Fruit fly (Drosophila melanogaster): Measurements from ENCODE around the gene CG6324.

The CG6324 gene

dm6 chrX:15497440-15498271 lies 21.8 kb downstream of the CG6324 start (continued):
- TF ChIP-seq CG8290 (GFP tag; optimal IDR thresholded peaks at IDR 0.05) = no peak
- peak in 1 of 2 experiments; percentile 7 for TF ChIP-seq CG8290 (tag; optimal IDR thresholded peaks at IDR 0.05)
- no peak for TF ChIP-seq Neu2 (GFP tag; optimal IDR thresholded peaks at IDR 0.05; ENCODE audit: borderline replicate concordance)
- TF ChIP-seq fd64A (GFP tag; optimal IDR thresholded peaks at IDR 0.05) = peak; percentile 29
- no peak for TF ChIP-seq CG13287 (GFP tag; IDR thresholded peaks at IDR 0.05; ENCODE audit: partially characterized antibody)
- TF ChIP-seq Kr (GFP tag; optimal IDR thresholded peaks at IDR 0.05) = peak; percentile 4
- no peak for TF ChIP-seq CG12659 (GFP tag; optimal IDR thresholded peaks at IDR 0.05)
- no peak for TF ChIP-seq cato (GFP tag; optimal IDR thresholded peaks at IDR 0.05; ENCODE audit: borderline replicate concordance)
- peak; percentile 21 for TF ChIP-seq CG4328 (GFP tag; optimal IDR thresholded peaks at IDR 0.05)
- TF ChIP-seq Hmx (GFP tag; optimal IDR thresholded peaks at IDR 0.05) = no peak
- peak; percentile 57 for TF ChIP-seq CG3407 (GFP tag; optimal IDR thresholded peaks at IDR 0.05)
- no peak for TF ChIP-seq psq (GFP tag; optimal IDR thresholded peaks at IDR 0.05)
- TF ChIP-seq onecut (GFP tag; IDR thresholded peaks at IDR 0.05) = 0 out of 2 replicates have a peak, but pooled peaks have one; percentile 7
- peak; percentile 71 for TF ChIP-seq Med (GFP tag)
- TF ChIP-seq org-1 (GFP tag; optimal IDR thresholded peaks at IDR 0.05) = peak; percentile 4
- no peak for TF ChIP-seq CG34422 (GFP tag; IDR thresholded peaks at IDR 0.05)
- 0 out of 2 replicates have a peak, but pooled peaks have one; percentile 22 for TF ChIP-seq Ptx1 (GFP tag; IDR thresholded peaks at IDR 0.05)
- no peak for TF ChIP-seq Awh (GFP tag; IDR thresholded peaks at IDR 0.05)
- no peak for TF ChIP-seq CoRest (tag; optimal IDR thresholded peaks at IDR 0.05)
- TF ChIP-seq CG10366 (GFP tag; IDR thresholded peaks at IDR 0.05) = no peak
- TF ChIP-seq wek (GFP tag; optimal IDR thresholded peaks at IDR 0.05) = no peak
- TF ChIP-seq CG11247 (GFP tag; IDR thresholded peaks at IDR 0.05) = no peak
- TF ChIP-seq ham (GFP tag; IDR thresholded peaks at IDR 0.05) = no peak
- no peak for TF ChIP-seq Hey (tag; optimal IDR thresholded peaks at IDR 0.05)
- TF ChIP-seq sqz (GFP tag; optimal IDR thresholded peaks at IDR 0.05) = peak; percentile 39
- TF ChIP-seq CG18262 (tag; optimal IDR thresholded peaks at IDR 0.05) = peak; percentile 32
- peak; percentile 46 for TF ChIP-seq row (GFP tag; IDR thresholded peaks at IDR 0.05)
- 0 out of 3 replicates have a peak, but pooled peaks have one; percentile 18 for TF ChIP-seq CG17361 (GFP tag; IDR thresholded peaks at IDR 0.05)
- TF ChIP-seq Bteb2 (GFP tag; optimal IDR thresholded peaks at IDR 0.05) = no peak
- TF ChIP-seq CG3995 (GFP tag; optimal IDR thresholded peaks at IDR 0.05) = no peak
- TF ChIP-seq Drgx (GFP tag; IDR thresholded peaks at IDR 0.05) = peak; percentile 8; the same call in 1 of the 2 replicates
- peak; percentile 41 for TF ChIP-seq CG2712 (tag; optimal IDR thresholded peaks at IDR 0.05)
- no peak for TF ChIP-seq CG12769 (tag; optimal IDR thresholded peaks at IDR 0.05)
- no peak for TF ChIP-seq tio (GFP tag; optimal IDR thresholded peaks at IDR 0.05)
- TF ChIP-seq CG31441 (GFP tag; IDR thresholded peaks at IDR 0.05) = 0 out of 2 replicates have a peak, but pooled peaks have one; percentile 10
- peak; percentile 67 for TF ChIP-seq CG6813 (GFP tag; optimal IDR thresholded peaks at IDR 0.05)
- TF ChIP-seq TFAM (GFP tag; optimal IDR thresholded peaks at IDR 0.05) = no peak
- no peak for TF ChIP-seq hb (GFP tag; IDR thresholded peaks at IDR 0.05; ENCODE audit: partially characterized antibody)

dm6 chrX:15498791-15499190 lies 22.9 kb downstream of the CG6324 start:
- TF ChIP-seq shn (GFP tag; optimal IDR thresholded peaks at IDR 0.05) (no peak), zen (tag; optimal IDR thresholded peaks at IDR 0.05) (peak; percentile 3), her (GFP tag; optimal IDR thresholded peaks at IDR 0.05) (peak; percentile 3), CG12744 (GFP tag; optimal IDR thresholded peaks at IDR 0.05) (peak; percentile 57), CG12155 (GFP tag; optimal IDR thresholded peaks at IDR 0.05) (peak; percentile 53), NK7.1 (GFP tag; optimal IDR thresholded peaks at IDR 0.05) (peak; percentile 7), gem (tag; optimal IDR thresholded peaks at IDR 0.05) (peak; percentile 4), bowl (GFP tag; IDR thresholded peaks at IDR 0.05) (0 out of 2 replicates have a peak, but pooled peaks have one; percentile 20), Mes4 (GFP tag; optimal IDR thresholded peaks at IDR 0.05) (peak; percentile 33), CG33213 (GFP tag; optimal IDR thresholded peaks at IDR 0.05) (peak; percentile 13), CG14441 (GFP tag; IDR thresholded peaks at IDR 0.05) (no peak), row (GFP tag; IDR thresholded peaks at IDR 0.05) (peak; percentile 29; the same call in 1 of the 3 replicates), ac (GFP tag; optimal IDR thresholded peaks at IDR 0.05) (peak; percentile 21), tin (GFP tag; optimal IDR thresholded peaks at IDR 0.05) (peak; percentile 0), CG32532 (GFP tag; IDR thresholded peaks at IDR 0.05) (peak; percentile 23; the same call in 1 of the 2 replicates)
